Worm (Caenorhabditis elegans) whole organism, mixed stage, embryonic: Measurements from ENCODE around the gene hpo-10.

Source experiments
- bed-3 ChIP-seq: fragments of 200-800 bp; sonication (Bioruptor generic); optimal IDR thresholded peaks from 3 replicates; lab custom pipeline; 2018; ENCODE audit warnings: mild to moderate bottlenecking, missing genetic modification characterization, moderate library complexity, missing compliant biosample characterization
- blmp-1 ChIP-seq: fragments of 150-350 bp; optimal IDR thresholded peaks from 2 replicates; lab custom pipeline; 2014; ENCODE audit warnings: missing biosample characterization, missing genetic modification characterization
- ceh-43 ChIP-seq: fragments of 200-800 bp; sonication (Bioruptor generic); optimal IDR thresholded peaks from 2 replicates; lab custom pipeline; 2018; ENCODE audit warnings: mild to moderate bottlenecking, missing genetic modification characterization, moderate library complexity, missing compliant biosample characterization
- ces-1 ChIP-seq: fragments of 150-350 bp; optimal IDR thresholded peaks from 2 replicates; lab custom pipeline; 2014; ENCODE audit warnings: missing biosample characterization, missing genetic modification reagents, missing genetic modification characterization
- cnd-1 ChIP-seq: fragments of 200-800 bp; sonication (Bioruptor generic); optimal IDR thresholded peaks from 2 replicates; lab custom pipeline; 2018; ENCODE audit warnings: mild to moderate bottlenecking, missing genetic modification characterization, missing compliant biosample characterization
- drap-1 ChIP-seq: fragments of 200-800 bp; sonication (Bioruptor generic); optimal IDR thresholded peaks from 3 replicates; lab custom pipeline; 2018; ENCODE audit warnings: mild to moderate bottlenecking, missing genetic modification characterization, missing compliant biosample characterization
- elt-1 ChIP-seq: sonication (generic microtip); optimal IDR thresholded peaks from 2 replicates; lab custom pipeline; 2017; ENCODE audit warnings: missing genetic modification characterization, mild to moderate bottlenecking, missing compliant biosample characterization, antibody characterized with exemption, moderate library complexity, borderline replicate concordance; ENCODE audit not compliant: insufficient read depth
- elt-3 ChIP-seq: fragments of 150-350 bp; optimal IDR thresholded peaks from 2 replicates; lab custom pipeline; 2014; ENCODE audit warnings: missing biosample characterization, missing genetic modification characterization
- flh-1 ChIP-seq: fragments of 200-800 bp; sonication (Bioruptor generic); optimal IDR thresholded peaks from 2 replicates; lab custom pipeline; 2018; ENCODE audit warnings: mild to moderate bottlenecking, missing genetic modification characterization, moderate library complexity, missing compliant biosample characterization
- ham-2 ChIP-seq: fragments of 200-800 bp; sonication (Bioruptor generic); optimal IDR thresholded peaks from 2 replicates; lab custom pipeline; 2018; ENCODE audit warnings: mild to moderate bottlenecking, missing genetic modification characterization, missing compliant biosample characterization
- hlh-1 ChIP-seq: fragments of 150-350 bp; optimal IDR thresholded peaks from 2 replicates; lab custom pipeline; 2014; ENCODE audit warnings: missing biosample characterization, missing genetic modification reagents, missing genetic modification characterization
- lin-13 ChIP-seq: fragments of 150-350 bp; optimal IDR thresholded peaks from 2 replicates; lab custom pipeline; 2014; ENCODE audit warnings: missing biosample characterization, missing genetic modification characterization
- lin-32 ChIP-seq: fragments of 200-800 bp; sonication (Bioruptor generic); optimal IDR thresholded peaks from 2 replicates; lab custom pipeline; 2018; ENCODE audit warnings: mild to moderate bottlenecking, missing genetic modification characterization, missing compliant biosample characterization
- lsy-2 ChIP-seq: fragments of 150-350 bp; optimal IDR thresholded peaks from 2 replicates; lab custom pipeline; 2014; ENCODE audit warnings: missing biosample characterization, missing genetic modification characterization
- mab-5 ChIP-seq: fragments of 150-350 bp; optimal IDR thresholded peaks from 2 replicates; lab custom pipeline; 2014; ENCODE audit warnings: missing biosample characterization, missing genetic modification characterization
- mls-2 ChIP-seq: sonication (generic microtip); optimal IDR thresholded peaks from 2 replicates; lab custom pipeline; 2016; ENCODE audit warnings: mild to moderate bottlenecking, missing genetic modification characterization, moderate library complexity, missing compliant biosample characterization
- nhr-12 ChIP-seq: fragments of 150-350 bp; optimal IDR thresholded peaks from 2 replicates; lab custom pipeline; 2014; ENCODE audit warnings: missing biosample characterization, missing genetic modification characterization
- nhr-2 ChIP-seq: fragments of 150-350 bp; optimal IDR thresholded peaks from 2 replicates; lab custom pipeline; 2014; ENCODE audit warnings: missing biosample characterization, missing genetic modification characterization
- nhr-237 ChIP-seq: fragments of 150-350 bp; optimal IDR thresholded peaks from 2 replicates; lab custom pipeline; 2014; ENCODE audit warnings: missing biosample characterization, missing genetic modification characterization
- nhr-28 ChIP-seq: fragments of 150-350 bp; optimal IDR thresholded peaks from 2 replicates; lab custom pipeline; 2014; ENCODE audit warnings: missing biosample characterization, missing genetic modification characterization
- sem-2 ChIP-seq: fragments of 200-800 bp; sonication (Bioruptor generic); optimal IDR thresholded peaks from 2 replicates; lab custom pipeline; 2018; ENCODE audit warnings: mild to moderate bottlenecking, missing genetic modification characterization, missing compliant biosample characterization
- snpc-4 ChIP-seq: fragments of 150-350 bp; optimal IDR thresholded peaks from 2 replicates; lab custom pipeline; 2014; ENCODE audit warnings: missing biosample characterization, missing genetic modification characterization
- sptf-1 ChIP-seq: sonication (generic microtip); optimal IDR thresholded peaks from 2 replicates; lab custom pipeline; 2017; ENCODE audit warnings: mild to moderate bottlenecking, missing genetic modification characterization, moderate library complexity, missing compliant biosample characterization
- tbx-8 ChIP-seq: fragments of 200-800 bp; sonication (Bioruptor generic); optimal IDR thresholded peaks from 2 replicates; lab custom pipeline; 2018; ENCODE audit warnings: mild to moderate bottlenecking, missing genetic modification characterization, moderate library complexity, missing compliant biosample characterization
- unc-120 ChIP-seq: sonication (generic microtip); optimal IDR thresholded peaks from 2 replicates; lab custom pipeline; 2017; ENCODE audit warnings: missing genetic modification characterization, missing compliant biosample characterization; ENCODE audit not compliant: poor library complexity, severe bottlenecking
- unc-39 ChIP-seq: fragments of 150-350 bp; optimal IDR thresholded peaks from 2 replicates; lab custom pipeline; 2014; ENCODE audit warnings: missing biosample characterization, missing genetic modification characterization
- unc-62 ChIP-seq: fragments of 150-350 bp; optimal IDR thresholded peaks from 2 replicates; lab custom pipeline; 2014; ENCODE audit warnings: missing biosample characterization, missing genetic modification reagents, missing genetic modification characterization
- zip-8 ChIP-seq: fragments of 150-350 bp; optimal IDR thresholded peaks from 2 replicates; lab custom pipeline; 2014; ENCODE audit warnings: missing biosample characterization, missing genetic modification characterization
- ztf-11 ChIP-seq: fragments of 150-350 bp; optimal IDR thresholded peaks from 2 replicates; lab custom pipeline; 2014; ENCODE audit warnings: missing biosample characterization, missing genetic modification characterization

Gene hpo-10

DNA sequence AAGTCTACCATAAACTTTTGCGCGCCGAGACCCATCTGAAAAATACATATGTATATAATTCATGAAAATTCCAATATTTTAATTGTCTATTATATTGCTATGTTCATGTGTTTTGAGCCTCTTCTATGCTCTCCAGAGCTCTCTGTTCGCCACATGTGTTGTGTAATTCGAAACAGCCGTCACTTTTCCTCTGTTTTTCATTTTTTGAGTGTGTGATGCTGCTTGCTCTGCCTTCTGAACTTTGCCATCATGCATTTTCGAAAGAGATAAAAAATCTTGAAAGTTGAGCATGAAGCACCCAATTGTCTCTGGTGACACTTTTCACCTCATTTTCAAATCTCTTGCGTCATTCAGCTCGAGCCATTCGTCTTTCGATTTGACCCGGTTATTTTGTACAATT is 7.0 kb upstream of the hpo-10 start:
- no peak for TF ChIP-seq elt-1
- TF ChIP-seq hlh-1 (tag; lab: Kevin White, UChicago), result peak; percentile 38
- peak; percentile 24 for TF ChIP-seq zip-8 (tag; lab: Kevin White, UChicago)

ce11 chrIII:5874263-5874662 is 5.0 kb upstream of the hpo-10 start:
- no peak for TF ChIP-seq nhr-237 (tag; lab: Kevin White, UChicago)
- TF ChIP-seq unc-62 (GFP tag; lab: Kevin White, UChicago), result peak; percentile 38

ce11 chrIII:5874664-5875417 is 4.4 kb upstream of the hpo-10 start:
- no peak for TF ChIP-seq lin-13 (tag; lab: Kevin White, UChicago)
- TF ChIP-seq, all 35 proteins: peak for 0

DNA sequence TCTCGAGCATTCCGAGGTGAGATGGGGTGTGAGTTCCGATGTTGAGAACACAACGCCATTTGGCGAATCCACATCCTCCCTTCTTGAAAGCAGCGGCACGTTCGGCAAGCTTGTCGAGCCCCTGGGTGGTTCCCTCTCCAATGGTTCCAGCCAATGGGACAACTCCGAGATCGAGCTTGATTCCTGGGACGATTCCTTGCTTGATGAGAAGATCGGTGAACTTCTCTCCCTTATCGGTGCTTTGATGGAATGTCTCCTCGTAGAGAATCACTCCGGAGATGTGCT is 3.9 kb upstream of the hpo-10 start:
- no peak for TF ChIP-seq unc-62 (GFP tag; lab: Kevin White, UChicago)
- no peak for TF ChIP-seq cnd-1 (tag; lab: Kevin White, UChicago)
- TF ChIP-seq nhr-12 (tag; lab: Kevin White, UChicago), result no peak
- no peak for TF ChIP-seq unc-39 (tag; lab: Kevin White, UChicago)
- TF ChIP-seq flh-1 (GFP tag; lab: Kevin White, UChicago), result no peak
- TF ChIP-seq bed-3, result no peak
- TF ChIP-seq lin-32 (GFP tag; lab: Kevin White, UChicago), result no peak
- TF ChIP-seq nhr-28 (tag; lab: Kevin White, UChicago), result no peak
- TF ChIP-seq ceh-43 (GFP tag; lab: Kevin White, UChicago), result no peak
- no peak for TF ChIP-seq nhr-2 (tag; lab: Kevin White, UChicago)
- TF ChIP-seq mab-5, result no peak
- TF ChIP-seq ztf-11 (tag; lab: Kevin White, UChicago), result no peak
- TF ChIP-seq ces-1, result no peak
- no peak for TF ChIP-seq ham-2 (GFP tag; lab: Kevin White, UChicago)
- no peak for TF ChIP-seq snpc-4 (tag; lab: Kevin White, UChicago)
- no peak for TF ChIP-seq mls-2 (tag; lab: Kevin White, UChicago)
- TF ChIP-seq sptf-1 (tag; lab: Kevin White, UChicago), result no peak

DNA sequence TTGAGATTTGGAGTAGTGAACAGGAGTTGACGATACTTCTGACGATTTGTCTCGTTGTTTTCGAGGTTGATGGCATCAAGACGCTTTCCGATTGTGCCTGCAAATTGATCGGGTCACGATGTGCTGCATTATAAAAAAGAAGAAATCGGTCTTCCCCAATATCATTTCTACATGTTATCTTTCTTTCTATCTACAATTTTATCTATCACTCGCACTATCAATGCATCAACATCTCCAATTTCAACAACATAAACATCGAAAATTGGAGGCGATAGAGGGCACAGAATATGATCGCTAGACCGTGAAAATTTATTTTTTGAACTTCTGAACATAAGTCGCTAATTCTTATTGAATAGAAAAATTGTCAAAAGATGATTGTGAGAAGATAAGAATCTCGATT is 3.6 kb upstream of the hpo-10 start:
- TF ChIP-seq ceh-43 (GFP tag; lab: Kevin White, UChicago), result no peak
- peak; percentile 35 for TF ChIP-seq elt-1
- no peak for TF ChIP-seq mls-2 (tag; lab: Kevin White, UChicago)

- TF ChIP-seq tbx-8 (GFP tag; lab: Kevin White, UChicago) (no peak), nhr-12 (tag; lab: Kevin White, UChicago) (no peak), lin-32 (GFP tag; lab: Kevin White, UChicago) (no peak), sptf-1 (tag; lab: Kevin White, UChicago) (no peak), zip-8 (tag; lab: Kevin White, UChicago) (no peak), nhr-237 (tag; lab: Kevin White, UChicago) (no peak), blmp-1 (tag; lab: Kevin White, UChicago) (no peak), drap-1 (no peak), bed-3 (no peak), nhr-2 (tag; lab: Kevin White, UChicago) (no peak), lin-13 (tag; lab: Kevin White, UChicago) (no peak), elt-3 (no peak), sem-2 (no peak), unc-120 (tag; lab: Kevin White, UChicago) (no peak), nhr-28 (tag; lab: Kevin White, UChicago) (no peak), lsy-2 (tag; lab: Kevin White, UChicago) (no peak)
Measured at ce11 chrIII:5876140-5876675, 3.1 kb upstream of the hpo-10 start, which contains the start of gene aldo-2. aldo-2 (minus strand) TSS chrIII:5876625.
